Worm (Caenorhabditis elegans): ENCODE measurements around the gene F57H12.6.
A peak's percentile ranks its signal among the peaks of the same experiment; 100 is the strongest.

Gene F57H12.6

ce11 chrIV:7946899-7947499 lies 29.1 kb downstream of the F57H12.6 start, which contains the start of gene F20D12.12:
Gene F20D12.12, plus strand, starts transcription at chrIV:7947440.
- TF ChIP-seq nhr-20 (tag; optimal IDR thresholded peaks at IDR 0.05) (peak; percentile 75), nhr-19 (GFP tag; conservative IDR thresholded peaks at IDR 0.05) (peak; percentile 91), unc-130 (tag; optimal IDR thresholded peaks at IDR 0.05) (peak; percentile 57), F16B12.6 (tag; optimal IDR thresholded peaks at IDR 0.05) (peak; percentile 88), lsy-2 (tag; optimal IDR thresholded peaks at IDR 0.05) (peak; percentile 88 to 98), lin-14 (GFP tag; optimal IDR thresholded peaks at IDR 0.05) (peak; percentile 76), ceh-88 (GFP tag; IDR thresholded peaks at IDR 0.05) (peak; percentile 87), ceh-82 (tag; optimal IDR thresholded peaks at IDR 0.05) (peak; percentile 17 to 77 (median 32)), ztf-11 (tag; optimal IDR thresholded peaks at IDR 0.05) (peak in 1 of 2 experiments; percentile 48), snu-23 (GFP tag; optimal IDR thresholded peaks at IDR 0.05) (peak; percentile 75), mep-1 (tag; optimal IDR thresholded peaks at IDR 0.05) (peak; percentile 67), lin-15B (tag; optimal IDR thresholded peaks at IDR 0.05) (peak; percentile 46), xbp-1 (tag; optimal IDR thresholded peaks at IDR 0.05) (peak; percentile 53), fkh-8 (tag; optimal IDR thresholded peaks at IDR 0.05) (peak; percentile 75), nhr-85 (tag) (peak; percentile 68), grh-1 (GFP tag; IDR thresholded peaks at IDR 0.05) (peak; percentile 71), nhr-77 (tag; optimal IDR thresholded peaks at IDR 0.05) (peak; percentile 39), isw-1 (GFP tag; IDR thresholded peaks at IDR 0.05) (peak; percentile 91), C16A3.4 (tag; optimal IDR thresholded peaks at IDR 0.05) (peak; percentile 69), rnt-1 (tag; optimal IDR thresholded peaks at IDR 0.05) (peak; percentile 81), nhr-90 (tag; optimal IDR thresholded peaks at IDR 0.05; ENCODE audit: poor library complexity) (peak; percentile 39), unc-98 (GFP tag; IDR thresholded peaks at IDR 0.05) (peak; percentile 69; the same call in 1 of the 2 replicates), nhr-71 (tag; optimal IDR thresholded peaks at IDR 0.05) (peak; percentile 84), irx-1 (tag; optimal IDR thresholded peaks at IDR 0.05) (peak; percentile 19), ceh-8 (GFP tag; optimal IDR thresholded peaks at IDR 0.05) (peak; percentile 28), jun-1 (tag; optimal IDR thresholded peaks at IDR 0.05) (peak; percentile 39), blmp-1 (tag; optimal IDR thresholded peaks at IDR 0.05) (peak; percentile 52), mdl-1 (tag; optimal IDR thresholded peaks at IDR 0.05) (peak in 1 of 2 experiments; percentile 45), unc-86 (tag; optimal IDR thresholded peaks at IDR 0.05) (peak; percentile 49), elt-3 (tag; optimal IDR thresholded peaks at IDR 0.05) (peak in 1 of 6 experiments; percentile 25), nhr-47 (tag; optimal IDR thresholded peaks at IDR 0.05) (peak; percentile 73), mab-9 (GFP tag; IDR thresholded peaks at IDR 0.05) (peak; percentile 73), dsc-1 (tag; optimal IDR thresholded peaks at IDR 0.05) (peak; percentile 35), tbx-2 (tag; optimal IDR thresholded peaks at IDR 0.05) (peak; percentile 69), vab-15 (tag; optimal IDR thresholded peaks at IDR 0.05) (peak; percentile 32), swsn-7 (tag; optimal IDR thresholded peaks at IDR 0.05) (peak; percentile 64), lin-13 (GFP tag; optimal IDR thresholded peaks at IDR 0.05) (peak; percentile 76), efl-1 (optimal IDR thresholded peaks at IDR 0.05) (peak; percentile 69 to 78), efl-1 (GFP tag; optimal IDR thresholded peaks at IDR 0.05 in 1 of 2) (peak; percentile 62 to 96), dpl-1 (GFP tag; optimal IDR thresholded peaks at IDR 0.05) (peak; percentile 43 to 65 (median 64)), skn-1 (tag; optimal IDR thresholded peaks at IDR 0.05) (peak; percentile 45), fos-1 (tag; optimal IDR thresholded peaks at IDR 0.05) (peak; percentile 16), pax-3 (tag; optimal IDR thresholded peaks at IDR 0.05) (peak; percentile 54), lin-35 (GFP tag; optimal IDR thresholded peaks at IDR 0.05) (peak; percentile 47 to 80)

All from whole organism, L1 larva.